Fruit fly (Drosophila melanogaster): Measurements from ENCODE around the gene CG9109.

DNA sequence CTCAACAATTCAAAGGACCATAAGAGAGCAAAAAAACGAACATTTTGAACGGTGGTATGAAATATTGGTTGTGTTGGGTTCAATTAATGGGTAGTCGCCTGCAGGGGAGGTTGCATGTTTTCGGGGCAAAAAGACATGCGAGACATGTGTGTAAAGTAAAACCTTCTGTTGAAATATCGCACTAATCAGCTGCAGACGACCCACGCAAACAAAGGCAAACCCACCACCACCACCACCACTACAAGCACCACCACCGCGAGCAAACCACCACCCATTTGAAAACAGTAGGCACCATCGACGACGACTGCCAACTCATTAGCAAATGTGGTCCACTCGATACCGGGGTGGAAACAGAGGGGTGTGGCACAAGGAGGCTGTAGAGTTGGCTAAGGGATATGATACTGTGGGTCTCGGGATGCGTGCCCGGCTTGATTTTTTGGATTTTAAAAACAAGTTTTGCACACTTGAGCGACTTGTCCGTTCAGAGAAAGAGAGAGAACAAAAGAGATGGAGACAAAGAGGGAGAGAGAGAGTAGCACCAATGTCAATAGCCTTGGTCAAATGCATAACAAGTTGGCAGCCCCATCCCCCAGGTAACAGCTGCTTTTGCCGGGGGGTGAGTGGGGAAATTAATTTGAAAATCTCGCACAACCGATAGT lies 57.0 kb downstream of the CG9109 start:
- TF ChIP-seq CG8632 (GFP tag; optimal IDR thresholded peaks at IDR 0.05) (no peak), dsx (GFP tag; optimal IDR thresholded peaks at IDR 0.05; ENCODE audit: poor library complexity, severe bottlenecking) (peak; percentile 11), Hr39 (GFP tag; optimal IDR thresholded peaks at IDR 0.05) (no peak), CG10631 (GFP tag; optimal IDR thresholded peaks at IDR 0.05) (no peak), net (GFP tag; optimal IDR thresholded peaks at IDR 0.05) (no peak), spab (GFP tag; optimal IDR thresholded peaks at IDR 0.05) (no peak), CG3919 (GFP tag; optimal IDR thresholded peaks at IDR 0.05) (peak; percentile 15), CG1621 (tag; optimal IDR thresholded peaks at IDR 0.05) (no peak), cyc (GFP tag; optimal IDR thresholded peaks at IDR 0.05) (no peak), Sox15 (GFP tag; optimal IDR thresholded peaks at IDR 0.05) (no peak), dac (GFP tag; optimal IDR thresholded peaks at IDR 0.05) (no peak), CG9139 (GFP tag; optimal IDR thresholded peaks at IDR 0.05) (no peak), Gug (GFP tag; IDR thresholded peaks at IDR 0.05) (no peak)

Data from whole organism, prepupa.